Worm (Caenorhabditis elegans): ENCODE results near the gene unc-104.

The unc-104 gene

ce11 chrII:6992949-6993348 is 1.8 kb upstream of the unc-104 start:
- TF ChIP-seq unc-62 (GFP tag; optimal IDR thresholded peaks at IDR 0.05): no peak

ce11 chrII:6995583-6995982 is 796 bp downstream of the unc-104 start:
- TF ChIP-seq unc-62 (GFP tag; optimal IDR thresholded peaks at IDR 0.05): no peak

- TF ChIP-seq unc-62 (GFP tag; optimal IDR thresholded peaks at IDR 0.05): no peak
Measured at ce11 chrII:7002956-7003357, 8.2 kb downstream of the unc-104 start.

ce11 chrII:7012592-7012991 is 17.8 kb downstream of the unc-104 start, which contains the start of gene sqv-7:
Gene sqv-7, minus strand, starts transcription at chrII:7012692.
- no peak for TF ChIP-seq unc-62 (GFP tag; optimal IDR thresholded peaks at IDR 0.05)

- no peak for TF ChIP-seq unc-62 (GFP tag; optimal IDR thresholded peaks at IDR 0.05)
Measured at ce11 chrII:7022370-7023001, 27.7 kb downstream of the unc-104 start, which contains the start of the genes lst-6 and lst-5. Gene lst-6, minus strand, starts transcription at chrII:7022509. Gene lst-5, plus strand, starts transcription at chrII:7022913.

ce11 chrII:7024897-7025852 is 30.4 kb downstream of the unc-104 start, which contains the start of gene znf-598:
Gene znf-598, plus strand, starts transcription at chrII:7025802.
- no peak for TF ChIP-seq unc-62 (GFP tag; optimal IDR thresholded peaks at IDR 0.05)

ce11 chrII:7029524-7029923 is 34.7 kb downstream of the unc-104 start:
- TF ChIP-seq unc-62 (GFP tag; optimal IDR thresholded peaks at IDR 0.05): no peak

- TF ChIP-seq unc-62 (GFP tag; optimal IDR thresholded peaks at IDR 0.05): no peak
Measured at ce11 chrII:7031137-7031697, 36.4 kb downstream of the unc-104 start.

- no peak for TF ChIP-seq unc-62 (GFP tag; optimal IDR thresholded peaks at IDR 0.05)
Measured at ce11 chrII:7037659-7038342, 43.0 kb downstream of the unc-104 start, which contains the start of gene cin-4. Gene cin-4, plus strand, starts transcription at chrII:7038292.

- TF ChIP-seq unc-62 (GFP tag; optimal IDR thresholded peaks at IDR 0.05): no peak
Measured at ce11 chrII:7049470-7049869, 54.7 kb downstream of the unc-104 start.

- no peak for TF ChIP-seq unc-62 (GFP tag; optimal IDR thresholded peaks at IDR 0.05)
Measured at ce11 chrII:7050021-7050722, 55.4 kb downstream of the unc-104 start, which contains the start of the genes tcer-1 and ZK1127.5. Gene tcer-1, minus strand, starts transcription at chrII:7050071. Gene ZK1127.5, plus strand, starts transcription at chrII:7050672.

ce11 chrII:7051778-7052177 is 57.0 kb downstream of the unc-104 start, which contains the start of gene ZK1127.12:
Gene ZK1127.12, plus strand, starts transcription at chrII:7052078.
- TF ChIP-seq unc-62 (GFP tag; optimal IDR thresholded peaks at IDR 0.05): no peak

ce11 chrII:7053001-7053400 is 58.2 kb downstream of the unc-104 start, which contains the start of gene ZK1127.13:
Gene ZK1127.13, plus strand, starts transcription at chrII:7053301.
- no peak for TF ChIP-seq unc-62 (GFP tag; optimal IDR thresholded peaks at IDR 0.05)

- TF ChIP-seq unc-62 (GFP tag; optimal IDR thresholded peaks at IDR 0.05): no peak
Measured at ce11 chrII:7053649-7054048, 58.9 kb downstream of the unc-104 start, which contains the start of gene ZK1127.4. Gene ZK1127.4, plus strand, starts transcription at chrII:7053949.

- no peak for TF ChIP-seq unc-62 (GFP tag; optimal IDR thresholded peaks at IDR 0.05)
Measured at ce11 chrII:7054987-7055386, 60.2 kb downstream of the unc-104 start, which contains the start of gene ZK1127.3. Gene ZK1127.3, plus strand, starts transcription at chrII:7055287.
